Fruit fly (Drosophila melanogaster) Kc167 (cell line): Measurements from ENCODE around the gene CG44271.

Experiments used
- Myc ChIP-seq: fragments of >200 bp; optimal IDR thresholded peaks from 2 replicates; lab custom pipeline; 2017; ENCODE audit warnings: missing external identifiers
- Sin3A ChIP-seq: fragments of >200 bp; optimal IDR thresholded peaks from 2 replicates; lab custom pipeline; 2018; ENCODE audit warnings: missing external identifiers
- h ChIP-seq: fragments of >200 bp; optimal IDR thresholded peaks from 3 replicates; lab custom pipeline; 2018; ENCODE audit warnings: missing external identifiers
- psq ChIP-seq: fragments of >200 bp; optimal IDR thresholded peaks from 2 replicates; lab custom pipeline; 2017; ENCODE audit warnings: missing external identifiers
- ttk ChIP-seq: sonication (Bioruptor generic); optimal IDR thresholded peaks from 2 replicates; lab custom pipeline; 2017; ENCODE audit warnings: missing external identifiers

DNA sequence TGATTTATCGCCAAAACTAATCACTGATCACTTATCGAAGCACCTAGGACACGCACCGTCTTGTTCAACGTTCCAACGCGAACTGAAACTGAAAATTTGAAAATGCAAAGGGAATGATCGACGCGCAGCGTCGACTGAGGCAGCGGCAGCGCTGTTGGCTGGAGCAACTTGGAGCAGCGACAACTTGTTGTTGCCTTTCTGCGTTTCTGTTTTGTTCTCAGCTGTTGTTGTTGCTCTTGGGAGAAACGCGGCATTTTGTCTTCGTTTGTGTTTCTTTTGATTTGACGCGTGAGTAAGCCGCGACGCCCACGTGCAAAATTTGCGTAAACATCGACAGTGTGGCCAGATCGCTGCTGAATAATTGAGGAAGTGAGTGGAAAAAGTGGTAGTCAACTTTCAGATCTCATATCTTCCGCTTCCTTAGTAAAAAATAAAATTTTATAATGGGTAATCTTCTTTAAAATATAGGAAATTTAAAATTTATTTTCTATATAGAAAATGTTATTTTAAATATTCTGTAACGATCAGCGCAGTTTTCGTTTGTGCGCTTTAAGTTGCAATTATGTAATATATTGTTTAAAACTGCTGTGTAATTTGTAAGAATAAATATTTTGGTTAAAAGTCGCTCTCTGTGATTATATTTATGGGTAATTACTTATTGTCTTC lies 38.6 kb downstream of the CG44271 start, which contains the start of gene Tsp:
- TF ChIP-seq Sin3A (lab: Kevin White, UChicago) (no peak), ttk (no peak), psq (no peak), h (lab: Kevin White, UChicago) (no peak), Myc (lab: Kevin White, UChicago) (no peak)
